Fruit fly (Drosophila melanogaster): ENCODE measurements around the gene lectin-29Ca.

The lectin-29Ca gene

dm6 chr2L:8394180-8394579 is at the start of gene lectin-29Ca:
Gene lectin-29Ca, minus strand, starts transcription at chr2L:8394280.
- no peak for TF ChIP-seq Sin3A (optimal IDR thresholded peaks at IDR 0.05)
- no peak for TF ChIP-seq Myc (optimal IDR thresholded peaks at IDR 0.05)
- TF ChIP-seq h (optimal IDR thresholded peaks at IDR 0.05), result no peak
- no peak for TF ChIP-seq psq (optimal IDR thresholded peaks at IDR 0.05)
- TF ChIP-seq insv (optimal IDR thresholded peaks at IDR 0.05), result no peak
- no peak for TF ChIP-seq ttk (optimal IDR thresholded peaks at IDR 0.05)

- no peak for TF ChIP-seq h (optimal IDR thresholded peaks at IDR 0.05)
Measured at dm6 chr2L:8442147-8442546, 48.1 kb upstream of the lectin-29Ca start, which contains the start of gene CG31897. Gene CG31897, plus strand, starts transcription at chr2L:8442447.

dm6 chr2L:8438052-8438451 is 44.0 kb upstream of the lectin-29Ca start, which contains the start of gene mus201:
Gene mus201, plus strand, starts transcription at chr2L:8438169.
- no peak for TF ChIP-seq ttk (optimal IDR thresholded peaks at IDR 0.05)
- TF ChIP-seq insv (optimal IDR thresholded peaks at IDR 0.05), result no peak
- TF ChIP-seq Myc (optimal IDR thresholded peaks at IDR 0.05), result no peak
- no peak for TF ChIP-seq psq (optimal IDR thresholded peaks at IDR 0.05)
- no peak for TF ChIP-seq Sin3A (optimal IDR thresholded peaks at IDR 0.05)
- TF ChIP-seq h (optimal IDR thresholded peaks at IDR 0.05), result no peak

DNA sequence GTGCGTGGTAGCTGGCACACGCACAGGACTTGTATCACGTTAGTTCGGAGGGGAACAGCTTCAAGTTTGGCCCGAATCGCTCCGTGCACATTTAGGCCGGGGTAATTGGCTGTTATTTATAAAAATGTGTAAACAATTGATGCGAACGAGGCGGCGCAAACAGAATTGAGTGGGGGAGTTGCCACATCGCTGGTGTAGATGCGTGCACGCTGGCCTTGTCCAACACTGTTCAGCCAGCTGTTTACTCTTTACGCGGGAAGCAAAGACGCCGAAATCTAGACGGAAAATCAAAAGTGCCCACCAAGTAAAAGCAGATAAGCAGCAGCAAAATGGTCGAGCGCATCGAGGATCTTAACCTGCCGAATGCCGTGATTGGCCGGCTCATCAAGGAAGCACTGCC is 43.1 kb upstream of the lectin-29Ca start, which contains the start of the genes D12 and Chrac-14:
D12 (minus strand) TSS at position 190 of the 400 bp plus-strand sequence.
Chrac-14 (plus strand) TSS at position 230 of the 400 bp plus-strand sequence.
- TF ChIP-seq Sin3A (optimal IDR thresholded peaks at IDR 0.05) (no peak), insv (optimal IDR thresholded peaks at IDR 0.05) (no peak), Myc (optimal IDR thresholded peaks at IDR 0.05) (no peak), h (optimal IDR thresholded peaks at IDR 0.05) (no peak), psq (optimal IDR thresholded peaks at IDR 0.05) (no peak), ttk (optimal IDR thresholded peaks at IDR 0.05) (no peak)

DNA sequence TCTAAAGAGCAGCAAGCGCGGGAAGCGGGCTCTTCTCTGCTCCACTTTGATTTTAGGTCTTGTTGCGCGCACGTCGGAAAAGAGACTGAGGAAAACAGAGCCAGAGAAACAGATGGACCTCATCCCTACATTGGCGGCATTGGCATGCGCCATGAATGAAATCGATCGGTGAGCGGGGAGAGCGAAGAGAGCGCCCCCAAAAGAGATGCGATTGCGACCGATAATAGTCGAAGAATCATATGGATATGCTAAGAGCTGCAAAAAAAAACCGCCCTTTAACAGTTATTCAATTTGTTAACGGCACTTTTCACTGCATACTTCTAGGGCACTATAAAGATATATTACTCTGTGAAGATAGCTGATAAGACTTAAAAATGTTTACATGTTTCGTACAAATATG is 39.4 kb upstream of the lectin-29Ca start, which contains the start of gene grk:
grk (minus strand) TSS at position 87 of the 400 bp plus-strand sequence.
- TF ChIP-seq psq (optimal IDR thresholded peaks at IDR 0.05), result no peak
- TF ChIP-seq h (optimal IDR thresholded peaks at IDR 0.05), result no peak
- no peak for TF ChIP-seq ttk (optimal IDR thresholded peaks at IDR 0.05)
- no peak for TF ChIP-seq Myc (optimal IDR thresholded peaks at IDR 0.05)
- no peak for TF ChIP-seq Sin3A (optimal IDR thresholded peaks at IDR 0.05)
- TF ChIP-seq insv (optimal IDR thresholded peaks at IDR 0.05), result no peak

dm6 chr2L:8432130-8432529 is 38.0 kb upstream of the lectin-29Ca start:
- TF ChIP-seq insv (optimal IDR thresholded peaks at IDR 0.05) (no peak), h (optimal IDR thresholded peaks at IDR 0.05) (no peak)

dm6 chr2L:8426801-8427200 is 32.7 kb upstream of the lectin-29Ca start:
- TF ChIP-seq psq (optimal IDR thresholded peaks at IDR 0.05) (no peak), ttk (optimal IDR thresholded peaks at IDR 0.05) (no peak), Sin3A (optimal IDR thresholded peaks at IDR 0.05) (no peak), h (optimal IDR thresholded peaks at IDR 0.05) (no peak), insv (optimal IDR thresholded peaks at IDR 0.05) (no peak), Myc (optimal IDR thresholded peaks at IDR 0.05) (no peak)

DNA sequence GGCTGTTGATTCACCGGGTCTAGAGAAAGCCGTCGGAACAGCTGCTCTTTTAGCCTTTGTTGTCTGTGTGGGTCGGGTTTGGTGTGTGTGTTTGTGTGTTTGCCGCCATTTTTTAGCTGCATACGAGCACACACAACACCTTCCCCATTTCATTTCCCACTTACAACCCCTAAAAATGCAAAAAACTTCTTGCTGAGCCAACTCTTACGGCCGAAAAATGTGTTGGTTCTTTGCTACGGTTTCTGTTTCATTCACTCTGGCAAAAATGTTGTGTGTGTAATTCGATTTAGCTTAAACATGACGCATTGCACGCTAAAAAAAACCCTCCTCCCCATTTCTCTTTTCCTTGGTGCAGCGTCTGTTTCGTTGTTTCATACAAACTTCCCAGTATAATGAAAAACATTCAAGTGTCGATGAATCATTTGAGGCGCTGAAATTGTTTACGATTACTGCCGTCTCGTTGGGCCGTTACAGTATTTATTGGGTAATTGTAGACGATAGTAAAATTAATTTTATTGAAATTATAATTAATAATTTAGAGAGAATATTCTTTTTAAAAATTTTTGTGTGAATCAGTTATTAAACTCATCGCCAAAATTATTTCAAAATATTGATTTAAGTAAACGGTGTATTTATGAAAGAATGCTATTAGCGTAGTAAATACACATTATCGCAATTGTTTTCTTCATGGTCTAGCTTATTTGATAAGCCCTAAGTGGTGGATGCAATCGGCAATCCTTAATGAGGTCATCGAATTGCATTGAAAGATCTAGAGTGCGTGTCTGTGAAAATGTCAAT is 32.1 kb upstream of the lectin-29Ca start:
- TF ChIP-seq h (optimal IDR thresholded peaks at IDR 0.05), result no peak
- no peak for TF ChIP-seq insv (optimal IDR thresholded peaks at IDR 0.05)
- TF ChIP-seq Sin3A (optimal IDR thresholded peaks at IDR 0.05), result no peak
- no peak for TF ChIP-seq Myc (optimal IDR thresholded peaks at IDR 0.05)
- no peak for TF ChIP-seq psq (optimal IDR thresholded peaks at IDR 0.05)
- no peak for TF ChIP-seq ttk (optimal IDR thresholded peaks at IDR 0.05)

dm6 chr2L:8425212-8425611 is 31.1 kb upstream of the lectin-29Ca start:
- TF ChIP-seq ttk (optimal IDR thresholded peaks at IDR 0.05), result no peak
- no peak for TF ChIP-seq Myc (optimal IDR thresholded peaks at IDR 0.05)
- TF ChIP-seq insv (optimal IDR thresholded peaks at IDR 0.05), result no peak
- TF ChIP-seq psq (optimal IDR thresholded peaks at IDR 0.05), result no peak
- TF ChIP-seq h (optimal IDR thresholded peaks at IDR 0.05), result no peak

- TF ChIP-seq ttk (optimal IDR thresholded peaks at IDR 0.05), result no peak
- no peak for TF ChIP-seq psq (optimal IDR thresholded peaks at IDR 0.05)
- TF ChIP-seq h (optimal IDR thresholded peaks at IDR 0.05), result no peak
- no peak for TF ChIP-seq Sin3A (optimal IDR thresholded peaks at IDR 0.05)
- no peak for TF ChIP-seq Myc (optimal IDR thresholded peaks at IDR 0.05)
- TF ChIP-seq insv (optimal IDR thresholded peaks at IDR 0.05), result no peak
Measured at dm6 chr2L:8424662-8425208, 30.7 kb upstream of the lectin-29Ca start.

- TF ChIP-seq insv (optimal IDR thresholded peaks at IDR 0.05), result no peak
- no peak for TF ChIP-seq Sin3A (optimal IDR thresholded peaks at IDR 0.05)
- no peak for TF ChIP-seq ttk (optimal IDR thresholded peaks at IDR 0.05)
- no peak for TF ChIP-seq psq (optimal IDR thresholded peaks at IDR 0.05)
- no peak for TF ChIP-seq h (optimal IDR thresholded peaks at IDR 0.05)
- no peak for TF ChIP-seq Myc (optimal IDR thresholded peaks at IDR 0.05)
Measured at dm6 chr2L:8424090-8424470, 30.0 kb upstream of the lectin-29Ca start.

dm6 chr2L:8423460-8424089 is 29.5 kb upstream of the lectin-29Ca start:
- TF ChIP-seq insv (optimal IDR thresholded peaks at IDR 0.05) (no peak), h (optimal IDR thresholded peaks at IDR 0.05) (no peak), Myc (optimal IDR thresholded peaks at IDR 0.05) (no peak), ttk (optimal IDR thresholded peaks at IDR 0.05) (no peak), psq (optimal IDR thresholded peaks at IDR 0.05) (no peak), Sin3A (optimal IDR thresholded peaks at IDR 0.05) (no peak)
